Fruit fly (Drosophila melanogaster) whole organism, embryonic: ENCODE measurements around the gene nbs.

Experiments used
- Adf1 ChIP-seq: fragments of 200-800 bp; sonication (Bioruptor generic); IDR thresholded peaks from 2 replicates; pipeline ENCODE4 v1.3.6; 2022; ENCODE audit warnings: missing biosample characterization, missing genetic modification characterization
- Atf6 ChIP-seq: fragments of 200-800 bp; sonication (Bioruptor generic); IDR thresholded peaks from 2 replicates; pipeline ENCODE4 v1.3.6; 2022; ENCODE audit warnings: missing biosample characterization, missing genetic modification characterization
- BtbVII ChIP-seq: fragments of 200-800 bp; sonication (Bioruptor generic); optimal IDR thresholded peaks from 3 replicates; lab custom pipeline; 2017; ENCODE audit warnings: missing biosample characterization, mild to moderate bottlenecking, missing genetic modification characterization
- C15 ChIP-seq: fragments of 200-800 bp; sonication (Bioruptor generic); IDR thresholded peaks from 3 replicates; pipeline ENCODE4 v1.3.6; 2022; ENCODE audit warnings: missing biosample characterization, missing genetic modification characterization
- CG10267 ChIP-seq: fragments of 200-800 bp; sonication (Bioruptor generic); optimal IDR thresholded peaks from 2 replicates; lab custom pipeline; 2018; ENCODE audit warnings: missing biosample characterization, mild to moderate bottlenecking, missing genetic modification characterization, moderate library complexity
- CG10274 ChIP-seq: fragments of 200-800 bp; sonication (Bioruptor generic); optimal IDR thresholded peaks from 3 replicates; lab custom pipeline; 2017; ENCODE audit warnings: missing biosample characterization, mild to moderate bottlenecking, missing genetic modification characterization
- CG10543 ChIP-seq: fragments of 200-800 bp; sonication (Bioruptor generic); optimal IDR thresholded peaks from 3 replicates; lab custom pipeline; 2017; ENCODE audit warnings: missing biosample characterization, mild to moderate bottlenecking, missing genetic modification characterization, moderate library complexity
- CG11247 ChIP-seq: fragments of 200-800 bp; sonication (Bioruptor generic); IDR thresholded peaks from 2 replicates; pipeline ENCODE4 v1.3.6; 2022; ENCODE audit warnings: missing biosample characterization, missing genetic modification characterization
- CG14860 ChIP-seq: fragments of 200-800 bp; sonication (Bioruptor generic); IDR thresholded peaks from 3 replicates; pipeline ENCODE4 v1.3.6; 2022; ENCODE audit warnings: missing biosample characterization, missing genetic modification characterization; ENCODE audit not compliant: partially characterized antibody
- CG15073 ChIP-seq: fragments of 200-800 bp; sonication (Bioruptor generic); optimal IDR thresholded peaks from 2 replicates; lab custom pipeline; 2016; ENCODE audit warnings: missing biosample characterization, missing genetic modification characterization
- CG15479 ChIP-seq: fragments of 200-800 bp; sonication (Bioruptor generic); optimal IDR thresholded peaks from 3 replicates; lab custom pipeline; 2019; ENCODE audit warnings: missing biosample characterization, mild to moderate bottlenecking, missing genetic modification characterization, moderate library complexity
- CG15514 ChIP-seq: fragments of 200-800 bp; sonication (Bioruptor generic); optimal IDR thresholded peaks from 3 replicates; lab custom pipeline; 2017; ENCODE audit warnings: missing biosample characterization, missing genetic modification characterization, mild to moderate bottlenecking, moderate library complexity, missing genetic modification reagents
- CG16815 ChIP-seq: fragments of 200-800 bp; sonication (Bioruptor generic); optimal IDR thresholded peaks from 3 replicates; lab custom pipeline; 2017; ENCODE audit warnings: missing biosample characterization, mild to moderate bottlenecking, missing genetic modification characterization
- CG17328 ChIP-seq: fragments of 200-800 bp; sonication (Bioruptor generic); IDR thresholded peaks from 2 replicates; pipeline ENCODE4 v1.3.6; 2022; ENCODE audit warnings: missing biosample characterization, missing genetic modification characterization
- CG1832 ChIP-seq: fragments of 200-800 bp; sonication (Bioruptor generic); optimal IDR thresholded peaks from 2 replicates; lab custom pipeline; 2017; ENCODE audit warnings: missing biosample characterization, mild to moderate bottlenecking, missing genetic modification characterization, inconsistent platforms
- CG34224 ChIP-seq: fragments of 200-800 bp; sonication (Bioruptor generic); IDR thresholded peaks from 3 replicates; pipeline ENCODE4 v1.3.6; 2022; ENCODE audit warnings: missing biosample characterization, missing genetic modification characterization; ENCODE audit not compliant: partially characterized antibody
- CG3847 ChIP-seq: fragments of 200-800 bp; sonication (Bioruptor generic); IDR thresholded peaks from 2 replicates; pipeline ENCODE4 v1.3.6; 2022; ENCODE audit warnings: missing biosample characterization, missing genetic modification characterization
- CG4360 ChIP-seq: fragments of 200-800 bp; sonication (Bioruptor generic); IDR thresholded peaks from 2 replicates; pipeline ENCODE4 v1.3.6; 2022; ENCODE audit warnings: missing biosample characterization, missing genetic modification characterization
- CG4404 ChIP-seq: fragments of 200-800 bp; sonication (Bioruptor generic); IDR thresholded peaks from 2 replicates; pipeline ENCODE4 v1.3.6; 2022; ENCODE audit warnings: missing biosample characterization, missing genetic modification characterization
- CG6689 ChIP-seq: fragments of 200-800 bp; sonication (Bioruptor generic); IDR thresholded peaks from 2 replicates; pipeline ENCODE4 v1.3.6; 2022; ENCODE audit warnings: missing biosample characterization, missing genetic modification characterization
- CG9876 ChIP-seq: fragments of 200-800 bp; sonication (Bioruptor generic); optimal IDR thresholded peaks from 2 replicates; lab custom pipeline; 2016; ENCODE audit warnings: missing biosample characterization, missing genetic modification characterization
- Camta ChIP-seq: fragments of 200-800 bp; sonication (Bioruptor generic); optimal IDR thresholded peaks from 2 replicates; lab custom pipeline; 2016; ENCODE audit warnings: missing biosample characterization, missing genetic modification characterization
- CkIIα-i1 ChIP-seq: fragments of 200-800 bp; sonication (Bioruptor generic); IDR thresholded peaks from 2 replicates; pipeline ENCODE4 v1.3.6; 2022; ENCODE audit warnings: missing biosample characterization, missing genetic modification characterization
- Dbx ChIP-seq: fragments of 200-800 bp; sonication (Bioruptor generic); IDR thresholded peaks from 3 replicates; pipeline ENCODE4 v1.3.6; 2022; ENCODE audit warnings: missing biosample characterization, missing genetic modification characterization
- Deaf1 ChIP-seq: fragments of 200-800 bp; optimal IDR thresholded peaks from 3 replicates; lab custom pipeline; 2019; ENCODE audit warnings: missing biosample characterization, mild to moderate bottlenecking, missing genetic modification characterization, moderate library complexity
- E2f2 ChIP-seq: fragments of 200-800 bp; sonication (Bioruptor generic); IDR thresholded peaks from 2 replicates; pipeline ENCODE4 v1.3.6; 2022; ENCODE audit warnings: missing biosample characterization, missing genetic modification characterization
- Gsc ChIP-seq: fragments of 200-800 bp; sonication (Bioruptor generic); IDR thresholded peaks from 2 replicates; pipeline ENCODE4 v1.3.6; 2022; ENCODE audit warnings: missing biosample characterization, missing genetic modification characterization
- HHEX ChIP-seq: fragments of 200-800 bp; sonication (Bioruptor generic); optimal IDR thresholded peaks from 3 replicates; lab custom pipeline; 2017; ENCODE audit warnings: missing biosample characterization, mild to moderate bottlenecking, missing genetic modification characterization, missing genetic modification reagents
- Hr51 ChIP-seq, 2 experiments: fragments of 200-800 bp; sonication (Bioruptor generic); optimal IDR thresholded peaks; 2 replicates in 1 of 2; 3 replicates in 1 of 2; lab custom pipeline; 2016 to 2018; ENCODE audit warnings: missing biosample characterization in 2 of 2, missing genetic modification characterization in 2 of 2, mild to moderate bottlenecking in 1 of 2, moderate library complexity in 1 of 2
- Jarid2 ChIP-seq: fragments of 200-800 bp; sonication (Bioruptor generic); optimal IDR thresholded peaks from 3 replicates; lab custom pipeline; 2017; ENCODE audit warnings: mild to moderate bottlenecking, missing biosample characterization, missing genetic modification reagents, missing genetic modification characterization
- Med ChIP-seq: fragments of 200-800 bp; sonication (Bioruptor generic); peaks from one replicate; lab custom pipeline; 2016; ENCODE audit warnings: missing biosample characterization, missing genetic modification characterization, mild to moderate bottlenecking, inconsistent platforms, moderate library complexity
- NFAT ChIP-seq: fragments of 200-800 bp; sonication (Bioruptor generic); IDR thresholded peaks from 2 replicates; pipeline ENCODE4 v1.3.6; 2022; ENCODE audit warnings: missing biosample characterization, missing genetic modification characterization
- Neu2 ChIP-seq: fragments of 200-800 bp; sonication (Bioruptor generic); optimal IDR thresholded peaks from 3 replicates; lab custom pipeline; 2016; ENCODE audit warnings: missing biosample characterization, missing genetic modification characterization, borderline replicate concordance
- Nf-YC ChIP-seq: fragments of 200-800 bp; optimal IDR thresholded peaks from 3 replicates; lab custom pipeline; 2019; ENCODE audit warnings: missing biosample characterization, mild to moderate bottlenecking, missing genetic modification characterization, moderate library complexity
- Poxn ChIP-seq: fragments of 200-800 bp; sonication (Bioruptor generic); IDR thresholded peaks from 2 replicates; pipeline ENCODE4 v1.3.6; 2022; ENCODE audit warnings: missing biosample characterization, missing genetic modification characterization
- al ChIP-seq: fragments of 200-800 bp; sonication (Bioruptor generic); IDR thresholded peaks from 2 replicates; pipeline ENCODE4 v1.3.6; 2022; ENCODE audit warnings: missing biosample characterization, missing genetic modification characterization
- bbx ChIP-seq: fragments of 200-800 bp; sonication (Bioruptor generic); IDR thresholded peaks from 2 replicates; pipeline ENCODE4 v1.3.6; 2022; ENCODE audit warnings: missing biosample characterization, missing genetic modification characterization; ENCODE audit not compliant: partially characterized antibody
- maf-S ChIP-seq: fragments of 200-800 bp; sonication (Bioruptor generic); optimal IDR thresholded peaks from 2 replicates; lab custom pipeline; 2016; ENCODE audit warnings: missing biosample characterization, missing genetic modification characterization
- pb ChIP-seq: fragments of 200-800 bp; sonication (Bioruptor generic); optimal IDR thresholded peaks from 3 replicates; lab custom pipeline; 2016; ENCODE audit warnings: missing biosample characterization, missing genetic modification characterization
- pho ChIP-seq: fragments of 200-800 bp; sonication (Bioruptor generic); optimal IDR thresholded peaks from 2 replicates; lab custom pipeline; 2016; ENCODE audit warnings: missing biosample characterization, missing genetic modification characterization
- psq ChIP-seq: fragments of 200-800 bp; sonication (Bioruptor generic); optimal IDR thresholded peaks from 2 replicates; lab custom pipeline; 2017; ENCODE audit warnings: missing biosample characterization, missing genetic modification characterization
- pzg ChIP-seq: fragments of 200-800 bp; sonication (Bioruptor generic); optimal IDR thresholded peaks from 3 replicates; lab custom pipeline; 2018; ENCODE audit warnings: missing biosample characterization, mild to moderate bottlenecking, missing genetic modification characterization, moderate library complexity
- sd ChIP-seq: fragments of 200-800 bp; sonication (Bioruptor generic); optimal IDR thresholded peaks from 3 replicates; lab custom pipeline; 2018; ENCODE audit warnings: missing biosample characterization, mild to moderate bottlenecking, missing genetic modification characterization, moderate library complexity
- sima ChIP-seq: fragments of 200-800 bp; sonication (Bioruptor generic); optimal IDR thresholded peaks from 2 replicates; lab custom pipeline; 2016; ENCODE audit warnings: missing biosample characterization, missing genetic modification characterization
- slbo ChIP-seq: fragments of 200-800 bp; sonication (Bioruptor generic); IDR thresholded peaks from 2 replicates; pipeline ENCODE4 v1.3.6; 2022; ENCODE audit warnings: missing biosample characterization, missing genetic modification characterization
- sob ChIP-seq: fragments of 200-800 bp; sonication (Bioruptor generic); IDR thresholded peaks from 2 replicates; pipeline ENCODE4 v1.3.6; 2022; ENCODE audit warnings: missing biosample characterization, missing genetic modification characterization
- ssp ChIP-seq: fragments of 200-800 bp; sonication (Bioruptor generic); IDR thresholded peaks from 2 replicates; pipeline ENCODE4 v1.3.6; 2022; ENCODE audit warnings: missing biosample characterization, missing genetic modification characterization
- ttk ChIP-seq: fragments of 200-800 bp; sonication (Bioruptor generic); IDR thresholded peaks from 2 replicates; pipeline ENCODE4 v2.1.2; 2022; ENCODE audit warnings: missing biosample characterization, missing genetic modification characterization
- vfl ChIP-seq: fragments of 200-800 bp; sonication (Bioruptor generic); optimal IDR thresholded peaks from 2 replicates; lab custom pipeline; 2016; ENCODE audit warnings: missing biosample characterization, missing genetic modification characterization
- wdn ChIP-seq: fragments of 200-800 bp; sonication (Bioruptor generic); IDR thresholded peaks from 2 replicates; pipeline ENCODE4 v1.3.6; 2022; ENCODE audit warnings: missing biosample characterization, missing genetic modification characterization
- wek ChIP-seq: fragments of 200-800 bp; sonication (Bioruptor generic); optimal IDR thresholded peaks from 3 replicates; lab custom pipeline; 2018; ENCODE audit warnings: missing biosample characterization, mild to moderate bottlenecking, missing genetic modification characterization, moderate library complexity

The nbs gene

dm6 chr3L:9763389-9763917 lies 40.5 kb upstream of the nbs start, which contains the start of gene Ae2 (continued):
- TF ChIP-seq CG3847 (GFP tag; lab: Robert Waterston, UW) = no peak
- TF ChIP-seq CG16815 (GFP tag; lab: Kevin White, UChicago) = no peak
- TF ChIP-seq CG15073 = no peak
- peak; percentile 84 for TF ChIP-seq Deaf1
- no peak for TF ChIP-seq Gsc
- TF ChIP-seq BtbVII (GFP tag; lab: Kevin White, UChicago) = no peak
- peak; percentile 85 for TF ChIP-seq Med (GFP tag; lab: Kevin White, UChicago)
- peak; percentile 1 for TF ChIP-seq pho
- TF ChIP-seq sob (GFP tag; lab: Robert Waterston, UW) = peak; percentile 52; the same call in 1 of the 2 replicates
- no peak for TF ChIP-seq wdn (GFP tag; lab: Robert Waterston, UW)
- TF ChIP-seq CG9876 (GFP tag; lab: Kevin White, UChicago) = no peak
- peak; percentile 22; the same call in 1 of the 2 replicates for TF ChIP-seq slbo (GFP tag; lab: Robert Waterston, UW)
- TF ChIP-seq Nf-YC (tag; lab: Kevin White, UChicago) = peak; percentile 17
- TF ChIP-seq CG10543 (GFP tag; lab: Kevin White, UChicago) = peak; percentile 40
- peak; percentile 28; the same call in 1 of the 2 replicates for TF ChIP-seq NFAT
- no peak for TF ChIP-seq Neu2
- no peak for TF ChIP-seq sima (GFP tag; lab: Kevin White, UChicago)
- TF ChIP-seq sd = peak; percentile 5
- TF ChIP-seq CG6689 = no peak
- no peak for TF ChIP-seq ttk (GFP tag; lab: Robert Waterston, UW)
- TF ChIP-seq CG1832 (GFP tag; lab: Kevin White, UChicago) = no peak
- no peak for TF ChIP-seq CG11247
- no peak for TF ChIP-seq HHEX
- TF ChIP-seq Hr51 (GFP tag; optimal IDR thresholded peaks at IDR 0.05; lab: Kevin White, UChicago) = no peak
- TF ChIP-seq CG10267 = no peak
- TF ChIP-seq Dbx = 0 out of 3 replicates have a peak, but pooled peaks have one; percentile 14
- peak; percentile 21; the same call in 1 of the 2 replicates for TF ChIP-seq Atf6 (GFP tag; lab: Robert Waterston, UW)
- no peak for TF ChIP-seq pzg (GFP tag; lab: Kevin White, UChicago)
- no peak for TF ChIP-seq E2f2 (GFP tag; lab: Robert Waterston, UW)
- no peak for TF ChIP-seq CG15514 (GFP tag; lab: Kevin White, UChicago)
- no peak for TF ChIP-seq vfl (GFP tag; lab: Kevin White, UChicago)
- TF ChIP-seq CG14860 (GFP tag; lab: Robert Waterston, UW) = no peak
- TF ChIP-seq Camta (GFP tag; lab: Kevin White, UChicago) = no peak
- TF ChIP-seq bbx (GFP tag; lab: Robert Waterston, UW) = no peak
- TF ChIP-seq maf-S (GFP tag; lab: Kevin White, UChicago) = no peak
- peak; percentile 24; the same call in 1 of the 3 replicates for TF ChIP-seq CG34224 (GFP tag; lab: Robert Waterston, UW)
- no peak for TF ChIP-seq pb (GFP tag; lab: Kevin White, UChicago)
- no peak for TF ChIP-seq C15 (GFP tag; lab: Robert Waterston, UW)
- no peak for TF ChIP-seq CG15479
- TF ChIP-seq Adf1 (GFP tag; lab: Robert Waterston, UW) = peak; percentile 20; the same call in 1 of the 2 replicates
- no peak for TF ChIP-seq wek (GFP tag; lab: Kevin White, UChicago)
- peak; percentile 92 for TF ChIP-seq psq (GFP tag; lab: Kevin White, UChicago)
- TF ChIP-seq CG17328 = no peak
- peak; percentile 84 for TF ChIP-seq Jarid2 (GFP tag; lab: Kevin White, UChicago)
- no peak for TF ChIP-seq Poxn (GFP tag; lab: Robert Waterston, UW)
- TF ChIP-seq al (GFP tag; lab: Robert Waterston, UW) = no peak
- TF ChIP-seq CG4404 (GFP tag; lab: Robert Waterston, UW) = no peak
- TF ChIP-seq CG4360 = peak; percentile 10; the same call in 1 of the 2 replicates
- TF ChIP-seq ssp (GFP tag; lab: Robert Waterston, UW) = no peak
- TF ChIP-seq CkIIα-i1 (GFP tag; lab: Robert Waterston, UW) = no peak
- TF ChIP-seq CG10274 (GFP tag; lab: Kevin White, UChicago) = no peak
